Worm (Caenorhabditis elegans) whole organism, midembryonic: ENCODE results near the gene acdh-12.

Experiments
- flt-1 ChIP-seq: fragments of 200-800 bp; sonication (Bioruptor generic); IDR thresholded peaks from 2 replicates; pipeline ENCODE4 v1.3.6; 2022; ENCODE audit warnings: missing genetic modification characterization, missing compliant biosample characterization
- tab-1 ChIP-seq: fragments of 200-800 bp; sonication (Bioruptor generic); IDR thresholded peaks from 2 replicates; pipeline ENCODE4 v1.3.6; 2022; ENCODE audit warnings: missing genetic modification characterization, missing compliant biosample characterization
- ztf-23 ChIP-seq: fragments of 200-800 bp; sonication (Bioruptor generic); IDR thresholded peaks from 2 replicates; pipeline ENCODE4 v1.3.6; 2022; ENCODE audit warnings: missing genetic modification reagents, missing genetic modification characterization, missing compliant biosample characterization

DNA sequence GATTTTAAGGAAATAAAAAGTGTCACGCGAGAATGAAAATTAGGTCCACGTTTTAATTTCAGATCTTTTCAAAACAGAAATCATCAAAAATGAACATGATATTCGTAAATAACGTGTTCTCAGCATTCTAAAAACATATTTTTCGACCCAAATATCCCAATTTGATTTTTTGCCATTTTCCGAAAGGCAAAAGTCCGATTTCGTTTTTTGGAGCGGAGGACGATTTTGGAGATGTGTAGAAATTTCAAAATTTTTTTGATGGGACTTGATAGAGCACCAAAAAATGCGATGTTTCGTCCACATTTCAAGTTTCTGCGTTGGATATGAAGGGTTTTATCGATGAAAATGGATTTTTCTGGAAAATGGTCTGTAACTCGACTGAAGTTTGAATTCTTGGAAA, 35.2 kb upstream of the acdh-12 start:
- TF ChIP-seq tab-1 (GFP tag; lab: Robert Waterston, UW) (no peak), ztf-23 (GFP tag; lab: Robert Waterston, UW) (no peak), flt-1 (no peak)
